Fruit fly (Drosophila melanogaster) whole organism, larva: ENCODE measurements around the gene CG43092.

Experiments used
- noc ChIP-seq: fragments of 200-800 bp; sonication (Bioruptor generic); optimal IDR thresholded peaks from 3 replicates; lab custom pipeline; 2019; ENCODE audit warnings: missing biosample characterization, mild to moderate bottlenecking, missing genetic modification characterization, moderate library complexity

Gene CG43092

DNA sequence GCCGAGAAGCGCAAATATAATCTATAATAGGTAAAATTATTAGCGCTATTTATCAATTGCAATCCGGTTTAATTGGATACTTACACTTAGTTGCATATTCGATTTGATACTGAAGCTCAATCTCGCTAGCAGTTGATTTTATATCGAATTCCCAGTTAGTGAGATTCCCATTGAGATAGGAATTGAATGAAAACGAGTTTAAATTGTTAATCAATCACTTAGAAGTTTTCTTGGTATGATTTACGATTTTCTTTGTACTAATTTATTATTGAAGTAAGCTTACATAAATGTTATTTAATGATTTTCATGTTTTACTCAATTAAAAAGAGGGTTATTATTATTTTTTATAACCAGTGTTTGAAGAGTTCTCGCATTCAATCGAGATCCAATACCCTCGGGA is at the start of gene CG43092:
TSS of gene CG43092 (minus strand) at position 101 of the 400 bp plus-strand sequence.
- no peak for TF ChIP-seq noc (tag; lab: Kevin White, UChicago)

DNA sequence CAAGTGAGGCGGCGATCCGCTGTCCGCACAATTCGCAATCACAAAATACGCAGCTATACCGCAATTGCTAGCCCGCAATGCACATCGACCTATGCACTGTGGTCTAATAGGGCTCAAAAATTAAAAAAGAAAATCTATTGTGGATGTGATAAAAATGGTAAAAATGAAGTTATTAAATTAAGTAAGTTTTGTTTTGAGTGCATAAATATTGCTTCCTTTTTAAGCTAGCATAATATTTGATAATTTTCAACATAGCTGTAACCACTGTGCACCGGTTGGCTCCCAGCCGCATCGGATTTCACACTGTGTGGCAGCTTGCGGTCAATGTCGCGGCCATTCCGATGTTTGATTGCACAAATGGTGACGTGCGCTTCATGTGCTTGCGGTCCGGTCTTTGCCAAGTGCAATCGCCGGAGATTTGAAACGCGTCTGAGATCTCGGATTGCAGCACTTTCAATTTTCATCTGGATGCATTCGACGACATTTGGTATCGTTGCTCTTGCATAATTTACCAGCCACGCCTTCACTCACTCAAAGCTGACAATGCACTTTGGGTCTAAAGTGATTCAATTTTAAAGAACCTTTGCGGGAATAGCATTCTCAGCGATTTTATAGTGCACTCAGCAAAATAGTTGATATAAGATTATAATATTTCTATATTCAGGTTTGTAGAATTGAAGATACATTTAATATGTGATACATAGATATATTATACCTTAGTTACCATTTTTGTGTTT is 47.1 kb upstream of the CG43092 start:
- TF ChIP-seq noc (tag; lab: Kevin White, UChicago): no peak

dm6 chr3R:22816078-22816436 is 46.6 kb upstream of the CG43092 start, which contains the start of gene CG13840:
Gene CG13840 (minus strand): TSS chr3R:22816178.
- no peak for TF ChIP-seq noc (tag; lab: Kevin White, UChicago)

DNA sequence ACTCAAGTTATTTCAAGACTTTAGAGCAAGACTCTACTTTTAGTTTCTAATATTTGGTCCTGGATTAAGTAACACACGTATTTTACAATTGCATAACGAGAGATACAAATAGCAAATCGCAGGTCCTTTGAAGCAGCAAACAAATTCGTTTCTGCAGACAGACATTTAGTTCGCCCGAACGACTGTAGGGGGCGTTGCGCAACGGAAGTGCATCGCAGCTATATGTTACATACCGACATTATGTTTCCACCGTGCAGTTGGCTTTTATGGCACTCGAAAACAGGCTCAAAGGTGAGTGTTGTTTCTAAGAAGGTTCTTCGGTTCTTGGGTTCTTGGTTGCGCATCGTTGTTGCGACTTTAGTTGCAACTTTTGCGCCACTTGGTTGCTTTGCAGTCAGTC is 40.8 kb upstream of the CG43092 start:
- TF ChIP-seq noc (tag; lab: Kevin White, UChicago): no peak

- no peak for TF ChIP-seq noc (tag; lab: Kevin White, UChicago)
These were observed 37.7 kb upstream of the CG43092 start for dm6 chr3R:22807132-22807531.

- TF ChIP-seq noc (tag; lab: Kevin White, UChicago): no peak
These were observed 34.3 kb upstream of the CG43092 start, which contains the start of gene CG7031 for dm6 chr3R:22803655-22804341. Gene CG7031 (plus strand): TSS chr3R:22804291.

DNA sequence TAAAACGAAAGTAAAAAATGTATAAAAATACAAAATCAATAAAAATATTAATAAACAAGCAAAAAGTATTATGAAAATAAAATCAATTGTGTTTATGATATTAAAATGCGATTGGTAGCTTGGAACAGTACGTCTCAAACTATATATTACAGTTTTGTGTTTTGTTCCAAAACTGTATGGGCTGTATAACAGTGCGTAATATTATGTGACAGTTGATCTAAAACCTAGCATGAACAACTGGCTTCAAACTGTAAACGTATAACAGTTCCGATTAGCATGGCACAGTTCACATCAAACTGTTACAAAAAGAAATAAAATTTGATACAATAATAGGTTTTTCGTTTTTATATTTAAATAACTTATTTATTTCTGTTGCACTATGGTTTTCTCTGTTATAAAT is 24.5 kb upstream of the CG43092 start:
- TF ChIP-seq noc (tag; lab: Kevin White, UChicago): no peak

- no peak for TF ChIP-seq noc (tag; lab: Kevin White, UChicago)
These were observed 19.6 kb upstream of the CG43092 start for dm6 chr3R:22789106-22789505.

- TF ChIP-seq noc (tag; lab: Kevin White, UChicago): no peak
These were observed 15.3 kb upstream of the CG43092 start for dm6 chr3R:22784674-22785316.

DNA sequence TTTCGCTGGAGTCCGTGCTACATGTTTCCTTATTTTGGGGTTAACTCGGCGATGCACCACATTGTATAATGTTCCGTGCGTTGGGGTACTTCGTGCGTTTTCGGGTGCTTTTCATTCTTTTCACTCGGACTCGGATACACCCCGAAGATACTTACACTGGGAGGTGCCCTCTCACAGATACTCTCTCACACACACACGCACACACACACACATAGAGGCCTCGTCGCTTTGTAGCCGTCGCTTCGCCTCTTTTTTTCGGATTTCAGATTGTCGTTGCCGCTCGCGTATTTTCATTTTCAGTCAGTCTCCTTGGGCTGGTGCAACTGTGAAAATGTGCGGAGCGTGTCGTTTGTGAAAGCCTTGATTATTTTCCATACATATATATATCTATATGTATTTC is 11.9 kb upstream of the CG43092 start:
- peak; percentile 23 for TF ChIP-seq noc (tag; lab: Kevin White, UChicago)

dm6 chr3R:22780135-22780534 is 10.7 kb upstream of the CG43092 start:
- no peak for TF ChIP-seq noc (tag; lab: Kevin White, UChicago)

DNA sequence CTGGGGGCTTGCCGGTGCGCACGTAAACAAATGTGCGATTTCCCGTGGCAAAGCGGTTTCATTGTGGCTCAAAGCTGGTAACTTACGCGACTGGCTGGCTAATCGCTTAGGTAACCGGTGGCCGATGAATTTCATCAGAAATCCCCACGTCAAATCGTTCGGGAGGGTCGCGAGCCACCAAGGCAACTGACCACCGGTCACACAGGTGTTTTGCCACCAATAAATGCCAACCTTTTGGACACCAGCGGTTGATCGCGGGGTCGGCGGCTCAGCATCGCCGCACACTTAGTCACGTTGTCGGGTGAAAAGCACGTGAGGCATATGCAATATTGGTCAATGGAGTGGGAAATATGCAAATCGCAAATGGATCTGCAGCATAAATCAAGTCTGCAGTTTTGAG is 7.0 kb upstream of the CG43092 start:
- no peak for TF ChIP-seq noc (tag; lab: Kevin White, UChicago)

DNA sequence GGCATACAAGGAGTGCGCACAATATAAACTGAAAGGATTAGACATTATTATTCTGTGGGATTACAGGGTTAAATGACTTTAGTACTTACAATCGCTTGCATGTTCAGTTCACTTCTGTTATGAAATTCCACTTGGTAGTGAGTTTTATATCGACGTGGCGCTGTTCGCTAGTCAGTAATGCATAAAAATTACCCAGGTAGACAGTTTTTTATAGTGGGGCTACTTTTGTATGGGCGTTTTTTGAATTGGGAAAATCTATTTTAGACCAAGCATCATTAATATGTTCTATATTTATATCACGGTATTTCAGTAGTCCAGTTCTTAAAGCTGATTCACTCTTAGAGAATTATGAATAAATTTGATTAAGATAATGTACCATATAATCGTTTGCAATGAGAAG is 2.2 kb upstream of the CG43092 start, which contains the start of gene CG43095:
TSS of gene CG43095 (minus strand) at position 101 of the 400 bp plus-strand sequence.
- no peak for TF ChIP-seq noc (tag; lab: Kevin White, UChicago)

DNA sequence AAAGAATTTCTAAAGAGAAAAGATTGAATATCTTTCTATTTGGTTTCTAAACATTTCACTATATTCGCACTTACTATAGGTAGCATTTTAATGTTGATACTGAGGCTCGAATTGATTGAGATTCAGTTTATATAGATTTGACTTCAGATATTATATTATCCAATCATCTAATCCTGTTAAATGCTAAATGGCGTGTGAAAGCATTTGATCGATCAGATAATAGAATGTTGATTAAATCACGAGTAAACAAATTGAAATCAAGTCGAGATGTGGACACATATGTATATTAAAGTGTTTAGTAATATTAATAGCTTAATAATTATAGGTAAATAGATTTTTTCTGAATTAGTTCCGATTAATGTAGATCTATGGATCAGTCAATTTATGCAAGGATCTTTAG is 1.4 kb upstream of the CG43092 start, which contains the start of gene CG43094:
TSS of gene CG43094 (minus strand) at position 101 of the 400 bp plus-strand sequence.
- no peak for TF ChIP-seq noc (tag; lab: Kevin White, UChicago)

- no peak for TF ChIP-seq noc (tag; lab: Kevin White, UChicago)
These were observed 740 bp upstream of the CG43092 start, which contains the start of gene CG43093 for dm6 chr3R:22770207-22770606. Gene CG43093 (minus strand): TSS chr3R:22770307.

dm6 chr3R:22768633-22769032 is 834 bp downstream of the CG43092 start, which contains the start of gene CG43091:
Gene CG43091 (minus strand): TSS chr3R:22768733.
- no peak for TF ChIP-seq noc (tag; lab: Kevin White, UChicago)
